Fruit fly (Drosophila melanogaster): ENCODE results near the gene Akt.

The Akt gene

DNA sequence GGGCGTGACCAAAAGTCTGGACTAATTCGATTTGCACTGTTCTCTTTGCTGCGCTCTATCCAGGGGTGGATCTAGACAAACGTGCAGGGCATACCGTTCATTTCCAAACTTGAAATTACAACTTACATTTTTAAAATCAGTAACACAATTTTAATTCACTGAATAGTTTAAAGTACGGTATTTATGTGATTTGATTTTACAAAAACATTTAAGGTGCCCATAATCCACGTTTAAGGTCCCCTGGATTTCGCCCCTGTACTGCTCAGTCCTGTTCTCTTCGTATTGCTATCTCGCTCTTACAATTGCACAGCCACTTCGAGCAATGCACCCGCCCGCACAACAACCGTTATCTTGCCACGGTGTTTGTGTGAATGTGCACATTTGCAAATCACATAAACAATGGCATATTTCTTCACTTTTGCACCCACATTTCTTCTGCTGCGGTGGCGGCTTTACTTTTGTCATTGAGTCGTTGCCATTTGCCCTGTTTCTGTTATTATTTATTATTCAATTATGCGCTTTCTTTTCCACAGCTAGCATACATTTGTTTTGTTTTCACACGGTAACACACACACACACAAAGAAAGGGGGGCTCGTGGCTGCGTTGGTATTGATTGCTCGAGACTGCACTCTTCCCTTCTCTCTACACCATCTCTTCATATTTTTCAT is 1.2 kb upstream of the Akt start (continued):
- TF ChIP-seq Max (GFP tag; optimal IDR thresholded peaks at IDR 0.05) (peak; percentile 70), D19A (tag; optimal IDR thresholded peaks at IDR 0.05) (peak; percentile 71), Taf1 (GFP tag; IDR thresholded peaks at IDR 0.05) (no peak), nerfin-1 (tag; optimal IDR thresholded peaks at IDR 0.05) (peak; percentile 81), slou (GFP tag; optimal IDR thresholded peaks at IDR 0.05) (no peak), vfl (GFP tag; optimal IDR thresholded peaks at IDR 0.05) (no peak), CG12942 (GFP tag; optimal IDR thresholded peaks at IDR 0.05) (peak; percentile 45), CG5180 (GFP tag; optimal IDR thresholded peaks at IDR 0.05) (peak; percentile 33), MTF-1 (GFP tag; optimal IDR thresholded peaks at IDR 0.05; ENCODE audit: borderline replicate concordance) (peak; percentile 50), tio (GFP tag; optimal IDR thresholded peaks at IDR 0.05) (peak; percentile 20), CG16813 (GFP tag; IDR thresholded peaks at IDR 0.05; ENCODE audit: partially characterized antibody) (peak; percentile 64), CG14965 (GFP tag; optimal IDR thresholded peaks at IDR 0.05; ENCODE audit: borderline replicate concordance) (peak; percentile 28), CG12659 (GFP tag; optimal IDR thresholded peaks at IDR 0.05) (peak; percentile 53), hb (GFP tag; IDR thresholded peaks at IDR 0.05; ENCODE audit: partially characterized antibody) (no peak), HLH54F (GFP tag; optimal IDR thresholded peaks at IDR 0.05) (peak; percentile 60), sisA (GFP tag; IDR thresholded peaks at IDR 0.05) (peak; percentile 82), CG2120 (GFP tag; optimal IDR thresholded peaks at IDR 0.05) (peak; percentile 47), lilli (GFP tag; optimal IDR thresholded peaks at IDR 0.05) (peak; percentile 62), CG11398 (GFP tag; optimal IDR thresholded peaks at IDR 0.05) (peak; percentile 51), eyg (GFP tag; optimal IDR thresholded peaks at IDR 0.05) (peak; percentile 22), mam (GFP tag; optimal IDR thresholded peaks at IDR 0.05) (peak; percentile 68), Lim3 (GFP tag; IDR thresholded peaks at IDR 0.05) (no peak), CG1603 (tag; optimal IDR thresholded peaks at IDR 0.05) (peak; percentile 93), CG15479 (GFP tag; optimal IDR thresholded peaks at IDR 0.05) (peak; percentile 93), CG5245 (GFP tag; optimal IDR thresholded peaks at IDR 0.05) (peak; percentile 81), Trl (optimal IDR thresholded peaks at IDR 0.05) (no peak), Trl (GFP tag; optimal IDR thresholded peaks at IDR 0.05) (peak; percentile 74), CG15601 (tag; optimal IDR thresholded peaks at IDR 0.05) (peak; percentile 70), Mrtf (GFP tag; IDR thresholded peaks at IDR 0.05) (peak; percentile 59; the same call in 2 of the 3 replicates), so (GFP tag; IDR thresholded peaks at IDR 0.05) (no peak; the same call in 2 of the 3 replicates), ems (GFP tag; optimal IDR thresholded peaks at IDR 0.05) (peak; percentile 58), odd (GFP tag; optimal IDR thresholded peaks at IDR 0.05) (peak; percentile 8), CG10147 (GFP tag; optimal IDR thresholded peaks at IDR 0.05) (peak; percentile 38), CG2129 (GFP tag; IDR thresholded peaks at IDR 0.05; ENCODE audit: partially characterized antibody) (no peak), Rfx (GFP tag; IDR thresholded peaks at IDR 0.05) (peak; percentile 55; the same call in 1 of the 2 replicates), NK7.1 (GFP tag; optimal IDR thresholded peaks at IDR 0.05) (peak; percentile 55), CG6765 (GFP tag; optimal IDR thresholded peaks at IDR 0.05) (no peak), CG17359 (tag; optimal IDR thresholded peaks at IDR 0.05) (peak; percentile 85), CkIIα-i1 (GFP tag; IDR thresholded peaks at IDR 0.05) (no peak), Scr (GFP tag; IDR thresholded peaks at IDR 0.05; ENCODE audit: partially characterized antibody) (no peak), disco-r (GFP tag; optimal IDR thresholded peaks at IDR 0.05) (peak; percentile 33), CG8359 (GFP tag; optimal IDR thresholded peaks at IDR 0.05; ENCODE audit: borderline replicate concordance) (peak; percentile 64), Atf6 (GFP tag; IDR thresholded peaks at IDR 0.05) (0 out of 2 replicates have a peak, but pooled peaks have one; percentile 34), CG18262 (tag; optimal IDR thresholded peaks at IDR 0.05) (peak; percentile 89), CG11696 (GFP tag; IDR thresholded peaks at IDR 0.05) (0 out of 2 replicates have a peak, but pooled peaks have one; percentile 30), Nf-YC (tag; optimal IDR thresholded peaks at IDR 0.05) (no peak), CG12071 (GFP tag; optimal IDR thresholded peaks at IDR 0.05) (peak; percentile 24), danr (GFP tag; IDR thresholded peaks at IDR 0.05) (peak; percentile 65; the same call in 1 of the 2 replicates), CG7745 (tag; optimal IDR thresholded peaks at IDR 0.05) (no peak)
